Worm (Caenorhabditis elegans) whole organism, L4/young adult: ENCODE data around the gene C36E8.6.

ENCODE experiments used
- W03F9.2 ChIP-seq: fragments of 150-350 bp; optimal IDR thresholded peaks from 2 replicates; lab custom pipeline; 2014; ENCODE audit warnings: missing biosample characterization, missing genetic modification characterization
- dao-5 ChIP-seq: sonication (generic microtip); optimal IDR thresholded peaks from 2 replicates; lab custom pipeline; 2016; ENCODE audit warnings: missing genotype, missing genetic modification characterization, moderate library complexity, missing compliant biosample characterization
- him-1 ChIP-seq: sonication (generic microtip); optimal IDR thresholded peaks from 2 replicates; lab custom pipeline; 2016; ENCODE audit warnings: missing genotype, missing genetic modification reagents, missing genetic modification characterization, missing compliant biosample characterization

DNA sequence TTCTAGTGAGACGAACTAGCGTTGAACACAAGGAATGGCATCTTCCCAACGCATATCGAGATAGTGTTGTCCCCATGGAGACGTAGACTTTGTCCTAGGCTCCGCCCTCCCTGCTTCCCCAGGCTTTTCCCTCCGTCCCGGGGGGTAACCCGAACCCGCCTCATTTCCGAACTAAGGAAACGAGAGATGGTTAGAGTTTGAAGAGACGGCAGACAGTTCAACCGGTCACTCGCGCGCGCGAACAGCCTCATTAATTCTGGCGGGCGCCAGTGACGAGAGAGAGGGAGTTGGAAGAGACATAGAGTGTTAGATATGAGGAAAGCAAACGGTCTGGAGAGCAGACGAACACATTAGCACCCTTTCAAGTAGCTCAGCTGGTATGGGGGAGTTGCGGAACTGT, 49.5 kb downstream of the C36E8.6 start:
- TF ChIP-seq him-1 (tag; lab: Kevin White, UChicago): no peak
- no peak for TF ChIP-seq W03F9.2 (tag; lab: Kevin White, UChicago)
- no peak for TF ChIP-seq dao-5
